Fruit fly (Drosophila melanogaster) S2 (cell line): Measurements from ENCODE around the gene CG7059.

Experiments used
- CG8478 ChIP-seq: fragments of >200 bp; optimal IDR thresholded peaks from 2 replicates; lab custom pipeline; 2018
- CTCF ChIP-seq, 2 experiments: fragments of >200 bp; optimal IDR thresholded peaks; 2 replicates each; lab custom pipeline; 2018

DNA sequence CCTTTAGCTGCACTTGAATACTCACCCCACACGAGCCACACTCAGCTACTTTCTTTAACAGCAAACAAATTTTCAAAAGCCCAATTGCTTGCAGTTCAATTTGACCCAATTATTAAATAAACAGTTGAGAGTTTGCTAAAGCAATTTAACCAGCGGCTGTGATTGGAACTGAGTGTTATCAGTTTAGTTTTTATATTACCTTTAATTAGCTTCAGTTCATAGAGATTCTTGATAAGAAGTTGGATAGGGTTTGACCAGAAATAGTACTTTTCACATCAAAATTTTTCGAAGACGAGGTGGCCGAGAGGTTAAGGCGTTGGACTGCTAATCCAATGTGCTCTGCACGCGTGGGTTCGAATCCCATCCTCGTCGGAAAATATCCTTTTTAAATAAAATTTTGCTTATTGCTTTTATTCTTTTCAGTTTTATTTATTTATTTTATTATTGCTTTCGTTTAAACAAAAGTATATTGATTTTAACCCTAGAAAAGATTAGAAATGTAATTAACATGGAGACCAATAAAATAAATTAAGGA, 6.7 kb downstream of the CG7059 start:
- TF ChIP-seq CG8478 (lab: Kevin White, UChicago) (no peak), CTCF (optimal IDR thresholded peaks at IDR 0.05; lab: Kevin White, UChicago) (no peak)
